Worm (Caenorhabditis elegans) whole organism, L4/young adult: ENCODE data around the gene F54D5.5.

ENCODE experiments used
- W03F9.2 ChIP-seq: fragments of 150-350 bp; optimal IDR thresholded peaks from 2 replicates; lab custom pipeline; 2014; ENCODE audit warnings: missing biosample characterization, missing genetic modification characterization
- dao-5 ChIP-seq: sonication (generic microtip); optimal IDR thresholded peaks from 2 replicates; lab custom pipeline; 2016; ENCODE audit warnings: missing genotype, missing genetic modification characterization, moderate library complexity, missing compliant biosample characterization
- him-1 ChIP-seq: sonication (generic microtip); optimal IDR thresholded peaks from 2 replicates; lab custom pipeline; 2016; ENCODE audit warnings: missing genotype, missing genetic modification reagents, missing genetic modification characterization, missing compliant biosample characterization

DNA sequence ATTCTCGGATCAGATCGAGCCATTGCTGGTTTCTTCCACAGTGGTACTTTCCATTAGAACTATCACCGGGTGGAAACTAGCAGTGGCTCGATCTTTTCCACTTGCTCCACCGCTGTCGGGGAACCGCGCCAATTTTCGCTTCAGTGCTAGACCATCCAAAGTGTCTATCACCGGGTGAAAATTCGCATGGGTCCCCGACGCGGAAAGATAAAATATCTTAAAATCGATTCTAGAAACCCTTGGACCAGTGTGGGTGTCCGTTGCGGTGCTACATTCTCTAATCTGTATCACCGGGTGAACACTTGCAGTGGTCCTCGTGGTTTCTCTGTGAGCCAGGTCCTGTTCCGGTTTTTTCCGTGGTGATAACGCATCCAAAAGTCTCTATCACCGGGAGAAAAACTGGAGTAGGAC, 29.2 kb downstream of the F54D5.5 start:
- no peak for TF ChIP-seq dao-5 (tag; lab: Kevin White, UChicago)
- TF ChIP-seq him-1 (tag; lab: Kevin White, UChicago): no peak
- TF ChIP-seq W03F9.2 (tag; lab: Kevin White, UChicago): no peak
